Fruit fly (Drosophila melanogaster) whole organism, embryonic: ENCODE data around the gene CG10195.

Experiments used
- B-H2 ChIP-seq: fragments of 200-800 bp; sonication (Bioruptor generic); optimal IDR thresholded peaks from 2 replicates; lab custom pipeline; 2018; ENCODE audit warnings: missing biosample characterization, mild to moderate bottlenecking, missing genetic modification characterization
- Bgb ChIP-seq: fragments of 200-800 bp; sonication (Bioruptor generic); IDR thresholded peaks from 2 replicates; pipeline ENCODE4 v1.3.6; 2022; ENCODE audit warnings: missing biosample characterization, missing genetic modification characterization; ENCODE audit not compliant: partially characterized antibody
- CG10321 ChIP-seq: fragments of 200-800 bp; sonication (Bioruptor generic); IDR thresholded peaks from 2 replicates; pipeline ENCODE4 v1.3.6; 2022; ENCODE audit warnings: missing biosample characterization, missing genetic modification characterization
- CG12942 ChIP-seq: fragments of 200-800 bp; sonication (Bioruptor generic); optimal IDR thresholded peaks from 3 replicates; lab custom pipeline; 2016; ENCODE audit warnings: missing biosample characterization, missing genetic modification characterization
- CG13424 ChIP-seq: fragments of 200-800 bp; sonication (Bioruptor generic); optimal IDR thresholded peaks from 2 replicates; lab custom pipeline; 2019; ENCODE audit warnings: missing biosample characterization, mild to moderate bottlenecking, missing genetic modification characterization, moderate library complexity
- CG1647 ChIP-seq: fragments of 200-800 bp; sonication (Bioruptor generic); optimal IDR thresholded peaks from 3 replicates; lab custom pipeline; 2016; ENCODE audit warnings: missing biosample characterization, missing genetic modification characterization
- CG1792 ChIP-seq: fragments of 200-800 bp; sonication (Bioruptor generic); optimal IDR thresholded peaks from 2 replicates; lab custom pipeline; 2016; ENCODE audit warnings: missing biosample characterization, missing genetic modification characterization
- CG1832 ChIP-seq: fragments of 200-800 bp; sonication (Bioruptor generic); optimal IDR thresholded peaks from 2 replicates; lab custom pipeline; 2017; ENCODE audit warnings: missing biosample characterization, mild to moderate bottlenecking, missing genetic modification characterization, inconsistent platforms
- CG2678 ChIP-seq: fragments of 200-800 bp; sonication (Bioruptor generic); optimal IDR thresholded peaks from 3 replicates; lab custom pipeline; 2019; ENCODE audit warnings: missing biosample characterization, mild to moderate bottlenecking, missing genetic modification characterization, moderate library complexity
- CG30431 ChIP-seq: fragments of 200-800 bp; sonication (Bioruptor generic); optimal IDR thresholded peaks from 2 replicates; lab custom pipeline; 2017; ENCODE audit warnings: missing biosample characterization, missing genetic modification characterization
- CG3838 ChIP-seq: fragments of 200-800 bp; sonication (Bioruptor generic); optimal IDR thresholded peaks from 3 replicates; lab custom pipeline; 2016; ENCODE audit warnings: missing biosample characterization, missing genetic modification characterization
- CG6254 ChIP-seq: fragments of 200-800 bp; sonication (Bioruptor generic); optimal IDR thresholded peaks from 3 replicates; lab custom pipeline; 2017; ENCODE audit warnings: mild to moderate bottlenecking, missing biosample characterization, missing genetic modification reagents, missing genetic modification characterization
- CG8089 ChIP-seq: fragments of 200-800 bp; sonication (Bioruptor generic); optimal IDR thresholded peaks from 3 replicates; lab custom pipeline; 2016; ENCODE audit warnings: missing biosample characterization, missing genetic modification characterization
- CG8281 ChIP-seq: fragments of 200-800 bp; sonication (Bioruptor generic); optimal IDR thresholded peaks from 2 replicates; lab custom pipeline; 2018; ENCODE audit warnings: missing biosample characterization, mild to moderate bottlenecking, missing genetic modification characterization, moderate library complexity
- CG8388 ChIP-seq: fragments of 200-800 bp; sonication (Bioruptor generic); optimal IDR thresholded peaks from 2 replicates; lab custom pipeline; 2019; ENCODE audit warnings: missing biosample characterization, mild to moderate bottlenecking, missing genetic modification characterization, moderate library complexity
- CG9727 ChIP-seq: fragments of 200-800 bp; sonication (Bioruptor generic); optimal IDR thresholded peaks from 3 replicates; lab custom pipeline; 2017; ENCODE audit warnings: missing biosample characterization, mild to moderate bottlenecking, missing genetic modification characterization
- D ChIP-seq, 2 experiments: fragments of 200-800 bp in 1 of 2; fragments of >200 bp in 1 of 2; sonication (Bioruptor generic) in 1 of 2; optimal IDR thresholded peaks; 2 replicates in 1 of 2; 3 replicates in 1 of 2; lab custom pipeline; 2017; ENCODE audit warnings: mild to moderate bottlenecking in 1 of 2, missing biosample characterization in 1 of 2, missing genetic modification characterization in 1 of 2, missing genetic modification reagents in 1 of 2
- Doc2 ChIP-seq: fragments of 200-800 bp; sonication (Bioruptor generic); IDR thresholded peaks from 2 replicates; pipeline ENCODE4 v1.3.6; 2022; ENCODE audit warnings: missing biosample characterization, missing genetic modification characterization
- Doc3 ChIP-seq: fragments of 200-800 bp; sonication (Bioruptor generic); IDR thresholded peaks from 3 replicates; pipeline ENCODE4 v1.3.6; 2022; ENCODE audit warnings: missing biosample characterization, missing genetic modification characterization; ENCODE audit not compliant: partially characterized antibody
- Drgx ChIP-seq: fragments of 200-800 bp; sonication (Bioruptor generic); IDR thresholded peaks from 2 replicates; pipeline ENCODE4 v1.3.6; 2022; ENCODE audit warnings: missing biosample characterization, missing genetic modification characterization
- HHEX ChIP-seq: fragments of 200-800 bp; sonication (Bioruptor generic); optimal IDR thresholded peaks from 3 replicates; lab custom pipeline; 2017; ENCODE audit warnings: missing biosample characterization, mild to moderate bottlenecking, missing genetic modification characterization, missing genetic modification reagents
- HLH4C ChIP-seq: fragments of 200-800 bp; sonication (Bioruptor generic); IDR thresholded peaks from 3 replicates; pipeline ENCODE4 v1.3.6; 2022; ENCODE audit warnings: missing biosample characterization, missing genetic modification characterization; ENCODE audit not compliant: partially characterized antibody
- Kr ChIP-seq: fragments of 200-800 bp; sonication (Bioruptor generic); optimal IDR thresholded peaks from 2 replicates; lab custom pipeline; 2017; ENCODE audit warnings: missing biosample characterization, mild to moderate bottlenecking, missing genetic modification characterization
- Med ChIP-seq: fragments of 200-800 bp; sonication (Bioruptor generic); peaks from one replicate; lab custom pipeline; 2016; ENCODE audit warnings: missing biosample characterization, missing genetic modification characterization, mild to moderate bottlenecking, inconsistent platforms, moderate library complexity
- Meics ChIP-seq: fragments of 200-800 bp; sonication (Bioruptor generic); optimal IDR thresholded peaks from 2 replicates; lab custom pipeline; 2017; ENCODE audit warnings: missing biosample characterization, mild to moderate bottlenecking, missing genetic modification characterization
- NFAT ChIP-seq: fragments of 200-800 bp; sonication (Bioruptor generic); IDR thresholded peaks from 2 replicates; pipeline ENCODE4 v1.3.6; 2022; ENCODE audit warnings: missing biosample characterization, missing genetic modification characterization
- NK7.1 ChIP-seq: fragments of 200-800 bp; sonication (Bioruptor generic); optimal IDR thresholded peaks from 3 replicates; lab custom pipeline; 2016; ENCODE audit warnings: missing biosample characterization, missing genetic modification characterization
- PHDP ChIP-seq: fragments of 200-800 bp; sonication (Bioruptor generic); optimal IDR thresholded peaks from 3 replicates; lab custom pipeline; 2018; ENCODE audit warnings: missing biosample characterization, mild to moderate bottlenecking, missing genetic modification characterization, moderate library complexity
- Vsx1 ChIP-seq: fragments of 200-800 bp; sonication (Bioruptor generic); optimal IDR thresholded peaks from 2 replicates; lab custom pipeline; 2017; ENCODE audit warnings: missing biosample characterization, mild to moderate bottlenecking, missing genetic modification characterization, missing genetic modification reagents
- Xrp1 ChIP-seq: fragments of 200-800 bp; sonication (Bioruptor generic); IDR thresholded peaks from 2 replicates; pipeline ENCODE4 v1.3.6; 2022; ENCODE audit warnings: missing biosample characterization, missing genetic modification characterization
- bbx ChIP-seq: fragments of 200-800 bp; sonication (Bioruptor generic); IDR thresholded peaks from 2 replicates; pipeline ENCODE4 v1.3.6; 2022; ENCODE audit warnings: missing biosample characterization, missing genetic modification characterization; ENCODE audit not compliant: partially characterized antibody
- bigmax ChIP-seq: fragments of 200-800 bp; sonication (Bioruptor generic); optimal IDR thresholded peaks from 2 replicates; lab custom pipeline; 2018; ENCODE audit warnings: missing biosample characterization, mild to moderate bottlenecking, missing genetic modification characterization
- bsh ChIP-seq, 2 experiments: fragments of 200-800 bp; sonication (Bioruptor generic); optimal IDR thresholded peaks; 2 replicates each; lab custom pipeline; 2017 to 2018; ENCODE audit warnings: mild to moderate bottlenecking in 2 of 2, missing biosample characterization in 2 of 2, missing genetic modification characterization in 2 of 2, moderate library complexity in 1 of 2
- cas ChIP-seq: fragments of 200-800 bp; sonication (Bioruptor generic); IDR thresholded peaks from 2 replicates; pipeline ENCODE4 v1.3.6; 2022; ENCODE audit warnings: missing biosample characterization, missing genetic modification characterization
- cwo ChIP-seq: fragments of 200-800 bp; sonication (Bioruptor generic); optimal IDR thresholded peaks from 3 replicates; lab custom pipeline; 2017; ENCODE audit warnings: missing biosample characterization, missing genetic modification characterization, mild to moderate bottlenecking, moderate library complexity, missing genetic modification reagents
- da ChIP-seq: fragments of 200-800 bp; sonication (Bioruptor generic); optimal IDR thresholded peaks from 2 replicates; lab custom pipeline; 2016; ENCODE audit warnings: missing biosample characterization, missing genetic modification characterization
- dpn ChIP-seq, 2 experiments: fragments of 200-800 bp; sonication (Bioruptor generic); optimal IDR thresholded peaks; 3 replicates each; lab custom pipeline; 2016; ENCODE audit warnings: missing biosample characterization in 2 of 2, missing genetic modification characterization in 2 of 2
- gem ChIP-seq: fragments of 200-800 bp; sonication (Bioruptor generic); optimal IDR thresholded peaks from 2 replicates; lab custom pipeline; 2019; ENCODE audit warnings: missing biosample characterization, mild to moderate bottlenecking, missing genetic modification characterization, moderate library complexity
- grau ChIP-seq: fragments of 200-800 bp; optimal IDR thresholded peaks from 3 replicates; lab custom pipeline; 2019; ENCODE audit warnings: missing biosample characterization, mild to moderate bottlenecking, missing genetic modification characterization, moderate library complexity
- hth ChIP-seq: fragments of >200 bp; optimal IDR thresholded peaks from 2 replicates; lab custom pipeline; 2017; ENCODE audit warnings: inconsistent platforms
- klu ChIP-seq: fragments of 200-800 bp; sonication (Bioruptor generic); IDR thresholded peaks from 2 replicates; pipeline ENCODE4 v1.3.6; 2022; ENCODE audit warnings: missing biosample characterization, missing genetic modification characterization
- kni ChIP-seq: fragments of 200-800 bp; sonication (Bioruptor generic); optimal IDR thresholded peaks from 3 replicates; lab custom pipeline; 2017; ENCODE audit warnings: mild to moderate bottlenecking, missing biosample characterization, missing genetic modification reagents, missing genetic modification characterization
- oc ChIP-seq: fragments of 200-800 bp; sonication (Bioruptor generic); optimal IDR thresholded peaks from 2 replicates; lab custom pipeline; 2018; ENCODE audit warnings: missing biosample characterization, mild to moderate bottlenecking, missing genetic modification characterization, moderate library complexity
- pan ChIP-seq, 4 experiments: fragments of >200 bp in 3 of 4; fragments of 200-800 bp in 1 of 4; sonication (Bioruptor generic) in 1 of 4; optimal IDR thresholded peaks in 3 of 4; IDR thresholded peaks in 1 of 4; 2 replicates each; pipeline versions ENCODE4 v1.3.6 to Lab custom; 2017 to 2022; ENCODE audit warnings: missing biosample characterization in 2 of 4, missing genetic modification characterization in 2 of 4, mixed read lengths in 1 of 4
- pho ChIP-seq: fragments of 200-800 bp; sonication (Bioruptor generic); optimal IDR thresholded peaks from 2 replicates; lab custom pipeline; 2016; ENCODE audit warnings: missing biosample characterization, missing genetic modification characterization
- slou ChIP-seq: fragments of 200-800 bp; sonication (Bioruptor generic); optimal IDR thresholded peaks from 3 replicates; lab custom pipeline; 2016; ENCODE audit warnings: missing biosample characterization, missing genetic modification characterization
- trem ChIP-seq: fragments of 200-800 bp; optimal IDR thresholded peaks from 3 replicates; lab custom pipeline; 2019; ENCODE audit warnings: missing biosample characterization, mild to moderate bottlenecking, missing genetic modification characterization, moderate library complexity
- wdn ChIP-seq: fragments of 200-800 bp; sonication (Bioruptor generic); IDR thresholded peaks from 2 replicates; pipeline ENCODE4 v1.3.6; 2022; ENCODE audit warnings: missing biosample characterization, missing genetic modification characterization
- yki ChIP-seq: fragments of >200 bp; optimal IDR thresholded peaks from 3 replicates; lab custom pipeline; 2018

Gene CG10195

DNA sequence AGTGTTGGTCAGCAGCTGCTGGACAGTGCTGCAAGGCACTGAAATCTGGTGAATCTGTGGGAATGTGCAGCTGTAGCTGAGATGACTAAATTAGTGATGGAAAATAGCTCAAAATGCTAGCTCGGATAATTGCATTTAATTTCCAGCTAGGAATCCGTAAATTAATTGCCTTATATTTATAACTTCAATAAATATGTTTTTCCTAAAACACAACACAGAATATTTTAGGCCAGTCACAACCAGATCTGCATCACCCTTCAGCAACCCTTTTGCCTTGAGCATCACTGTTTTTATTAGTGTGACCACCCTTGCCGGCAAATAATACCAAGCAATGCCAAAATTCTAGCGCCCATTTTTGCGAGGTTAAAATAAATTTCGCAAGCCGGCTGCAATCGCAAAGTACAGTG lies 39.8 kb downstream of the CG10195 start, which contains the start of gene Hs2st (continued):
- TF ChIP-seq CG3838 (GFP tag; lab: Kevin White, UChicago) (peak; percentile 79), da (GFP tag; lab: Kevin White, UChicago) (peak; percentile 94), oc (tag; lab: Kevin White, UChicago) (peak; percentile 65), Drgx (GFP tag; lab: Robert Waterston, UW) (peak; percentile 86), Med (GFP tag; lab: Kevin White, UChicago) (peak; percentile 99), cas (peak; percentile 89), slou (peak; percentile 93), CG1832 (GFP tag; lab: Kevin White, UChicago) (no peak), B-H2 (GFP tag; lab: Kevin White, UChicago) (peak; percentile 90), CG13424 (tag; lab: Kevin White, UChicago) (peak; percentile 91), CG10321 (peak; percentile 57; the same call in 1 of the 2 replicates), Doc2 (GFP tag; lab: Robert Waterston, UW) (peak; percentile 83), CG30431 (peak; percentile 89), Kr (peak; percentile 93), NK7.1 (GFP tag; lab: Kevin White, UChicago) (peak; percentile 83), CG12942 (GFP tag; lab: Kevin White, UChicago) (peak; percentile 96), CG8281 (tag; lab: Kevin White, UChicago) (peak; percentile 65), Meics (GFP tag; lab: Kevin White, UChicago) (peak; percentile 88), HHEX (peak; percentile 84), D (optimal IDR thresholded peaks at IDR 0.05; lab: Kevin White, UChicago) (no peak), D (GFP tag; optimal IDR thresholded peaks at IDR 0.05; lab: Kevin White, UChicago) (peak; percentile 83), yki (lab: Kevin White, UChicago) (no peak), bsh (GFP tag; optimal IDR thresholded peaks at IDR 0.05; lab: Kevin White, UChicago) (peak; percentile 34 to 86), Bgb (GFP tag; lab: Robert Waterston, UW) (0 out of 2 replicates have a peak, but pooled peaks have one; percentile 17), wdn (GFP tag; lab: Robert Waterston, UW) (peak; percentile 89), CG8089 (GFP tag; lab: Kevin White, UChicago) (peak; percentile 92), Doc3 (GFP tag; lab: Robert Waterston, UW) (no peak), NFAT (GFP tag; lab: Robert Waterston, UW) (peak; percentile 93), Xrp1 (GFP tag; lab: Robert Waterston, UW) (peak; percentile 94), klu (GFP tag; lab: Robert Waterston, UW) (peak; percentile 94), cwo (peak; percentile 75), HLH4C (GFP tag; lab: Robert Waterston, UW) (no peak), CG8388 (peak; percentile 85), CG1792 (peak; percentile 89), kni (GFP tag; lab: Kevin White, UChicago) (peak; percentile 76), CG9727 (GFP tag; lab: Kevin White, UChicago) (peak; percentile 89), CG1647 (GFP tag; lab: Kevin White, UChicago) (peak; percentile 92), bigmax (GFP tag; lab: Kevin White, UChicago) (peak; percentile 89), CG2678 (tag; lab: Kevin White, UChicago) (peak; percentile 90), hth (lab: Kevin White, UChicago) (no peak), CG6254 (GFP tag; lab: Kevin White, UChicago) (peak; percentile 50), pan (optimal IDR thresholded peaks at IDR 0.05; lab: Kevin White, UChicago) (no peak), pan (GFP tag; optimal IDR thresholded peaks at IDR 0.05 in 1 of 2, IDR thresholded peaks at IDR 0.05 in 1 of 2) (peak in 1 of 2 experiments; percentile 93), grau (peak; percentile 92), dpn (GFP tag; optimal IDR thresholded peaks at IDR 0.05; lab: Kevin White, UChicago) (peak; percentile 96 to 97), bbx (GFP tag; lab: Robert Waterston, UW) (no peak), pho (GFP tag; lab: Kevin White, UChicago) (peak; percentile 96), Vsx1 (GFP tag; lab: Kevin White, UChicago) (no peak), trem (tag; lab: Kevin White, UChicago) (peak; percentile 83), PHDP (tag; lab: Kevin White, UChicago) (peak; percentile 86), gem (tag; lab: Kevin White, UChicago) (peak; percentile 94)
